Worm (Caenorhabditis elegans): ENCODE data around the gene Y41C4A.7.

Gene Y41C4A.7

ce11 chrIII:11689303-11689702, 9.4 kb upstream of the Y41C4A.7 start (continued):
- no peak for TF ChIP-seq mbf-1 (tag; optimal IDR thresholded peaks at IDR 0.05)

- no peak for TF ChIP-seq snpc-4 (tag; optimal IDR thresholded peaks at IDR 0.05)
- TF ChIP-seq mab-5 (tag; optimal IDR thresholded peaks at IDR 0.05): no peak
- no peak for TF ChIP-seq Y55F3AM.14 (GFP tag; optimal IDR thresholded peaks at IDR 0.05)
- no peak for TF ChIP-seq fos-1 (tag; optimal IDR thresholded peaks at IDR 0.05)
- TF ChIP-seq peb-1 (tag; optimal IDR thresholded peaks at IDR 0.05): no peak
- TF ChIP-seq nhr-23 (tag; optimal IDR thresholded peaks at IDR 0.05): no peak
- no peak for TF ChIP-seq nhr-12 (tag; optimal IDR thresholded peaks at IDR 0.05)
- TF ChIP-seq ztf-11 (tag; optimal IDR thresholded peaks at IDR 0.05): no peak
- TF ChIP-seq elt-1 (tag; optimal IDR thresholded peaks at IDR 0.05): no peak
- TF ChIP-seq nhr-10 (tag; optimal IDR thresholded peaks at IDR 0.05): no peak
- TF ChIP-seq R02D3.7 (tag; optimal IDR thresholded peaks at IDR 0.05): no peak
- TF ChIP-seq dmd-4 (tag; optimal IDR thresholded peaks at IDR 0.05): no peak
- no peak for TF ChIP-seq unc-55 (GFP tag; optimal IDR thresholded peaks at IDR 0.05)
- no peak for TF ChIP-seq gmeb-1 (tag; optimal IDR thresholded peaks at IDR 0.05)
- no peak for TF ChIP-seq sma-9 (GFP tag; optimal IDR thresholded peaks at IDR 0.05)
- no peak for TF ChIP-seq sma-9 (tag; optimal IDR thresholded peaks at IDR 0.05)
These were observed 8.8 kb upstream of the Y41C4A.7 start for ce11 chrIII:11689887-11690286.

ce11 chrIII:11692380-11692779, 6.3 kb upstream of the Y41C4A.7 start:
- TF ChIP-seq ama-1 (optimal IDR thresholded peaks at IDR 0.05) (no peak), nhr-25 (tag; optimal IDR thresholded peaks at IDR 0.05) (no peak), ztf-1 (GFP tag; conservative IDR thresholded peaks at IDR 0.05) (no peak), skn-1 (tag; optimal IDR thresholded peaks at IDR 0.05) (no peak), mdl-1 (tag; optimal IDR thresholded peaks at IDR 0.05) (no peak), nhr-10 (tag; optimal IDR thresholded peaks at IDR 0.05) (no peak), zag-1 (tag; optimal IDR thresholded peaks at IDR 0.05) (no peak), F13H6.1 (tag; optimal IDR thresholded peaks at IDR 0.05) (no peak), ceh-82 (tag; optimal IDR thresholded peaks at IDR 0.05) (no peak), unc-39 (tag; optimal IDR thresholded peaks at IDR 0.05) (no peak), unc-55 (GFP tag; optimal IDR thresholded peaks at IDR 0.05) (no peak), ZK546.5 (tag; optimal IDR thresholded peaks at IDR 0.05) (no peak), mbf-1 (tag; optimal IDR thresholded peaks at IDR 0.05) (no peak), alr-1 (tag; optimal IDR thresholded peaks at IDR 0.05) (no peak), nhr-237 (tag; optimal IDR thresholded peaks at IDR 0.05) (no peak), sma-3 (GFP tag; optimal IDR thresholded peaks at IDR 0.05) (no peak), nhr-129 (tag; optimal IDR thresholded peaks at IDR 0.05) (no peak), nhr-12 (tag; optimal IDR thresholded peaks at IDR 0.05) (no peak), nhr-23 (tag; optimal IDR thresholded peaks at IDR 0.05) (no peak), nhr-6 (tag; optimal IDR thresholded peaks at IDR 0.05) (no peak)

- TF ChIP-seq nhr-11 (tag; optimal IDR thresholded peaks at IDR 0.05) (no peak), ztf-11 (tag; optimal IDR thresholded peaks at IDR 0.05) (no peak), lsy-2 (tag; optimal IDR thresholded peaks at IDR 0.05) (no peak), nhr-6 (tag; optimal IDR thresholded peaks at IDR 0.05) (no peak), nhr-21 (tag; optimal IDR thresholded peaks at IDR 0.05) (no peak), nhr-77 (tag; optimal IDR thresholded peaks at IDR 0.05) (no peak), C34F6.9 (tag; optimal IDR thresholded peaks at IDR 0.05) (no peak), elt-3 (tag; optimal IDR thresholded peaks at IDR 0.05) (no peak), lin-39 (tag; optimal IDR thresholded peaks at IDR 0.05) (no peak), nhr-23 (tag; optimal IDR thresholded peaks at IDR 0.05) (no peak), aly-2 (tag; optimal IDR thresholded peaks at IDR 0.05) (no peak), crh-2 (tag; optimal IDR thresholded peaks at IDR 0.05) (peak; percentile 6), ama-1 (optimal IDR thresholded peaks at IDR 0.05) (peak; percentile 52), R02D3.7 (tag; optimal IDR thresholded peaks at IDR 0.05) (no peak), unc-62 (GFP tag; optimal IDR thresholded peaks at IDR 0.05) (no peak), skn-1 (tag; optimal IDR thresholded peaks at IDR 0.05) (no peak), Y55F3AM.14 (GFP tag; optimal IDR thresholded peaks at IDR 0.05) (peak; percentile 45), nhr-10 (tag; optimal IDR thresholded peaks at IDR 0.05) (no peak), mab-5 (tag; optimal IDR thresholded peaks at IDR 0.05) (no peak), unc-55 (GFP tag; optimal IDR thresholded peaks at IDR 0.05) (no peak), sma-3 (GFP tag; optimal IDR thresholded peaks at IDR 0.05) (no peak), nhr-12 (tag; optimal IDR thresholded peaks at IDR 0.05) (no peak)
These were observed 4.1 kb upstream of the Y41C4A.7 start for ce11 chrIII:11694506-11694947.
